Worm (Caenorhabditis elegans): ENCODE measurements around the gene F10G2.2.

ce11 chrV:7332253-7332652 is 1.3 kb downstream of the F10G2.2 start, which contains the start of gene F10G2.1:
- TF ChIP-seq fkh-10 (GFP tag; optimal IDR thresholded peaks at IDR 0.05) (no peak), ceh-8 (GFP tag; optimal IDR thresholded peaks at IDR 0.05) (no peak), ama-1 (optimal IDR thresholded peaks at IDR 0.05) (no peak), snpc-4 (tag; optimal IDR thresholded peaks at IDR 0.05) (no peak)
